Worm (Caenorhabditis elegans): Measurements from ENCODE around the gene deb-1.
A peak's percentile ranks its signal among the peaks of the same experiment; 100 is the strongest.

Gene deb-1

ce11 chrIV:7094216-7094758, at the start of gene deb-1:
deb-1 (minus strand) TSS chrIV:7094266.
- TF ChIP-seq ref-1 (GFP tag; conservative IDR thresholded peaks at IDR 0.05) (no peak), ztf-23 (GFP tag; IDR thresholded peaks at IDR 0.05) (no peak), med-1 (GFP tag; optimal IDR thresholded peaks at IDR 0.05; ENCODE audit: insufficient read depth) (no peak), T22C8.4 (GFP tag; IDR thresholded peaks at IDR 0.05) (no peak), klf-2 (GFP tag; conservative IDR thresholded peaks at IDR 0.05) (no peak), flt-1 (GFP tag; IDR thresholded peaks at IDR 0.05) (no peak), cog-1 (tag; optimal IDR thresholded peaks at IDR 0.05) (no peak), tab-1 (GFP tag; IDR thresholded peaks at IDR 0.05) (no peak), ztf-29 (GFP tag; IDR thresholded peaks at IDR 0.05) (no peak)

- no peak for TF ChIP-seq klf-2 (GFP tag; conservative IDR thresholded peaks at IDR 0.05)
- no peak for TF ChIP-seq ztf-29 (GFP tag; IDR thresholded peaks at IDR 0.05)
These were observed 45.1 kb upstream of the deb-1 start for ce11 chrIV:7139143-7139542.

ce11 chrIV:7133983-7134382, 39.9 kb upstream of the deb-1 start, which contains the start of gene mutd-1:
mutd-1 (minus strand) TSS chrIV:7134083.
- no peak for TF ChIP-seq cog-1 (tag; optimal IDR thresholded peaks at IDR 0.05)
- TF ChIP-seq ztf-29 (GFP tag; IDR thresholded peaks at IDR 0.05): no peak
- no peak for TF ChIP-seq ztf-23 (GFP tag; IDR thresholded peaks at IDR 0.05)
- no peak for TF ChIP-seq tab-1 (GFP tag; IDR thresholded peaks at IDR 0.05)
- no peak for TF ChIP-seq klf-2 (GFP tag; conservative IDR thresholded peaks at IDR 0.05)
- no peak for TF ChIP-seq med-1 (GFP tag; optimal IDR thresholded peaks at IDR 0.05; ENCODE audit: insufficient read depth)
- no peak for TF ChIP-seq ref-1 (GFP tag; conservative IDR thresholded peaks at IDR 0.05)

ce11 chrIV:7133140-7133539, 39.1 kb upstream of the deb-1 start, which contains the start of gene cyn-12:
cyn-12 (minus strand) TSS chrIV:7133217.
- TF ChIP-seq cog-1 (tag; optimal IDR thresholded peaks at IDR 0.05) (no peak), T22C8.4 (GFP tag; IDR thresholded peaks at IDR 0.05) (peak; percentile 42; the same call in 1 of the 2 replicates)

ce11 chrIV:7131780-7132179, 37.7 kb upstream of the deb-1 start, which contains the start of gene grsp-3:
grsp-3 (minus strand) TSS chrIV:7131928.
- no peak for TF ChIP-seq flt-1 (GFP tag; IDR thresholded peaks at IDR 0.05)
- no peak for TF ChIP-seq cog-1 (tag; optimal IDR thresholded peaks at IDR 0.05)
- TF ChIP-seq ref-1 (GFP tag; conservative IDR thresholded peaks at IDR 0.05): no peak

ce11 chrIV:7121313-7122055, 27.4 kb upstream of the deb-1 start, which contains the start of the genes C34D4.10 and str-48:
C34D4.10 (minus strand) TSS chrIV:7121413.
str-48 (plus strand) TSS chrIV:7122005.
- no peak for TF ChIP-seq med-1 (GFP tag; optimal IDR thresholded peaks at IDR 0.05; ENCODE audit: insufficient read depth)
- no peak for TF ChIP-seq ztf-29 (GFP tag; IDR thresholded peaks at IDR 0.05)
- TF ChIP-seq tab-1 (GFP tag; IDR thresholded peaks at IDR 0.05): no peak
- no peak for TF ChIP-seq ref-1 (GFP tag; conservative IDR thresholded peaks at IDR 0.05)
- TF ChIP-seq cog-1 (tag; optimal IDR thresholded peaks at IDR 0.05): no peak
- TF ChIP-seq T22C8.4 (GFP tag; IDR thresholded peaks at IDR 0.05): no peak
- TF ChIP-seq ztf-23 (GFP tag; IDR thresholded peaks at IDR 0.05): no peak

ce11 chrIV:7114599-7114998, 20.5 kb upstream of the deb-1 start, which contains the start of gene nas-8:
nas-8 (plus strand) TSS chrIV:7114899.
- TF ChIP-seq tab-1 (GFP tag; IDR thresholded peaks at IDR 0.05) (no peak), med-1 (GFP tag; optimal IDR thresholded peaks at IDR 0.05; ENCODE audit: insufficient read depth) (no peak), cog-1 (tag; optimal IDR thresholded peaks at IDR 0.05) (no peak), klf-2 (GFP tag; conservative IDR thresholded peaks at IDR 0.05) (no peak), ztf-29 (GFP tag; IDR thresholded peaks at IDR 0.05) (no peak), flt-1 (GFP tag; IDR thresholded peaks at IDR 0.05) (no peak), ref-1 (GFP tag; conservative IDR thresholded peaks at IDR 0.05) (no peak), T22C8.4 (GFP tag; IDR thresholded peaks at IDR 0.05) (no peak), ztf-23 (GFP tag; IDR thresholded peaks at IDR 0.05) (no peak)

ce11 chrIV:7111354-7111753, 17.3 kb upstream of the deb-1 start, which contains the start of the genes ZC477.7 and ssq-3:
ZC477.7 (minus strand) TSS chrIV:7111454.
ssq-3 (plus strand) TSS chrIV:7111604.
- TF ChIP-seq T22C8.4 (GFP tag; IDR thresholded peaks at IDR 0.05): no peak
- no peak for TF ChIP-seq cog-1 (tag; optimal IDR thresholded peaks at IDR 0.05)
- TF ChIP-seq klf-2 (GFP tag; conservative IDR thresholded peaks at IDR 0.05): no peak
- TF ChIP-seq tab-1 (GFP tag; IDR thresholded peaks at IDR 0.05): no peak
- TF ChIP-seq med-1 (GFP tag; optimal IDR thresholded peaks at IDR 0.05; ENCODE audit: insufficient read depth): no peak

- no peak for TF ChIP-seq ref-1 (GFP tag; conservative IDR thresholded peaks at IDR 0.05)
- TF ChIP-seq ztf-29 (GFP tag; IDR thresholded peaks at IDR 0.05): no peak
- no peak for TF ChIP-seq med-1 (GFP tag; optimal IDR thresholded peaks at IDR 0.05; ENCODE audit: insufficient read depth)
- TF ChIP-seq flt-1 (GFP tag; IDR thresholded peaks at IDR 0.05): no peak
- TF ChIP-seq klf-2 (GFP tag; conservative IDR thresholded peaks at IDR 0.05): no peak
- no peak for TF ChIP-seq tab-1 (GFP tag; IDR thresholded peaks at IDR 0.05)
- TF ChIP-seq T22C8.4 (GFP tag; IDR thresholded peaks at IDR 0.05): no peak
- no peak for TF ChIP-seq ztf-23 (GFP tag; IDR thresholded peaks at IDR 0.05)
- TF ChIP-seq cog-1 (tag; optimal IDR thresholded peaks at IDR 0.05): no peak
These were observed 13.8 kb upstream of the deb-1 start, which contains the start of gene ZC477.2 for ce11 chrIV:7107893-7108292. ZC477.2 (plus strand) TSS chrIV:7108193.

- TF ChIP-seq cog-1 (tag; optimal IDR thresholded peaks at IDR 0.05) (no peak), klf-2 (GFP tag; conservative IDR thresholded peaks at IDR 0.05) (no peak), ztf-29 (GFP tag; IDR thresholded peaks at IDR 0.05) (no peak), flt-1 (GFP tag; IDR thresholded peaks at IDR 0.05) (no peak), T22C8.4 (GFP tag; IDR thresholded peaks at IDR 0.05) (0 out of 2 replicates have a peak, but pooled peaks have one; percentile 12), med-1 (GFP tag; optimal IDR thresholded peaks at IDR 0.05; ENCODE audit: insufficient read depth) (no peak)
These were observed 9.2 kb upstream of the deb-1 start, which contains the start of the genes rde-8 and ZC477.3 for ce11 chrIV:7103211-7103679. rde-8 (minus strand) TSS chrIV:7103261. ZC477.3 (plus strand) TSS chrIV:7103492.
